Fruit fly (Drosophila melanogaster): ENCODE measurements around the gene nrv2.

Gene nrv2

dm6 chr2L:6830264-6830729 lies 31.6 kb upstream of the nrv2 start (continued):
- TF ChIP-seq CG12744 (GFP tag; optimal IDR thresholded peaks at IDR 0.05) (no peak), Mrtf (GFP tag; IDR thresholded peaks at IDR 0.05) (no peak), cad (GFP tag; optimal IDR thresholded peaks at IDR 0.05) (no peak), HLH3B (GFP tag; IDR thresholded peaks at IDR 0.05) (no peak), ERR (GFP tag; optimal IDR thresholded peaks at IDR 0.05) (no peak), CG1792 (GFP tag; optimal IDR thresholded peaks at IDR 0.05) (no peak), dpn (GFP tag; optimal IDR thresholded peaks at IDR 0.05) (peak in 1 of 2 experiments; percentile 27), HLH54F (GFP tag; optimal IDR thresholded peaks at IDR 0.05) (no peak), CG8765 (GFP tag; IDR thresholded peaks at IDR 0.05) (peak; percentile 40; the same call in 1 of the 2 replicates), CG6175 (GFP tag; IDR thresholded peaks at IDR 0.05) (no peak), CG15011 (GFP tag; optimal IDR thresholded peaks at IDR 0.05) (peak; percentile 26), otp (GFP tag; IDR thresholded peaks at IDR 0.05) (no peak), CG15514 (GFP tag; optimal IDR thresholded peaks at IDR 0.05) (no peak), stc (GFP tag; IDR thresholded peaks at IDR 0.05) (no peak), fd3F (GFP tag; optimal IDR thresholded peaks at IDR 0.05) (no peak), CG11696 (GFP tag; IDR thresholded peaks at IDR 0.05) (no peak), CG8388 (GFP tag; optimal IDR thresholded peaks at IDR 0.05) (peak; percentile 42), CG10321 (GFP tag; IDR thresholded peaks at IDR 0.05) (no peak), CG12219 (GFP tag; optimal IDR thresholded peaks at IDR 0.05) (no peak), usp (GFP tag; optimal IDR thresholded peaks at IDR 0.05) (no peak), tna (GFP tag; IDR thresholded peaks at IDR 0.05; ENCODE audit: partially characterized antibody) (no peak), Hsf (GFP tag; optimal IDR thresholded peaks at IDR 0.05) (no peak), ken (GFP tag; IDR thresholded peaks at IDR 0.05) (no peak), kay (GFP tag; optimal IDR thresholded peaks at IDR 0.05) (no peak), CG14441 (GFP tag; IDR thresholded peaks at IDR 0.05) (no peak), Elba2 (GFP tag; optimal IDR thresholded peaks at IDR 0.05) (no peak), Nf-YC (tag; optimal IDR thresholded peaks at IDR 0.05) (peak; percentile 30), CG18476 (GFP tag; optimal IDR thresholded peaks at IDR 0.05) (no peak), CG17829 (tag; optimal IDR thresholded peaks at IDR 0.05) (peak; percentile 80), bbx (GFP tag; IDR thresholded peaks at IDR 0.05; ENCODE audit: partially characterized antibody) (no peak), Sry-δ (GFP tag; optimal IDR thresholded peaks at IDR 0.05) (no peak), D19B (GFP tag; optimal IDR thresholded peaks at IDR 0.05) (no peak), sob (GFP tag; IDR thresholded peaks at IDR 0.05) (no peak), Nf-YA (GFP tag; IDR thresholded peaks at IDR 0.05) (no peak), ssp (GFP tag; IDR thresholded peaks at IDR 0.05) (no peak), sqz (GFP tag; optimal IDR thresholded peaks at IDR 0.05) (peak; percentile 11), CG8089 (GFP tag; optimal IDR thresholded peaks at IDR 0.05) (no peak), lmd (GFP tag; IDR thresholded peaks at IDR 0.05) (peak; percentile 24; the same call in 1 of the 2 replicates), hb (GFP tag; IDR thresholded peaks at IDR 0.05; ENCODE audit: partially characterized antibody) (no peak), Doc2 (GFP tag; IDR thresholded peaks at IDR 0.05) (no peak), bsh (GFP tag; optimal IDR thresholded peaks at IDR 0.05) (peak in 1 of 2 experiments; percentile 56), CG30403 (GFP tag; optimal IDR thresholded peaks at IDR 0.05) (peak; percentile 58), salm (tag; optimal IDR thresholded peaks at IDR 0.05) (peak; percentile 2), D19A (tag; optimal IDR thresholded peaks at IDR 0.05) (peak; percentile 76), CG6813 (GFP tag; optimal IDR thresholded peaks at IDR 0.05) (peak; percentile 49), da (GFP tag; optimal IDR thresholded peaks at IDR 0.05) (no peak), CG33557 (GFP tag; optimal IDR thresholded peaks at IDR 0.05) (peak; percentile 78), dmrt99B (tag; optimal IDR thresholded peaks at IDR 0.05) (peak; percentile 71), Sox102F (GFP tag; optimal IDR thresholded peaks at IDR 0.05) (peak; percentile 35), Jarid2 (GFP tag; optimal IDR thresholded peaks at IDR 0.05) (no peak), CG18619 (GFP tag; optimal IDR thresholded peaks at IDR 0.05) (peak; percentile 56), CG13296 (GFP tag; optimal IDR thresholded peaks at IDR 0.05) (peak; percentile 12)
